Fruit fly (Drosophila melanogaster) whole organism, prepupa: ENCODE measurements around the gene Hydr2.

Experiments
- Blimp-1 ChIP-seq: fragments of 200-800 bp; sonication (Bioruptor generic); optimal IDR thresholded peaks from 3 replicates; lab custom pipeline; 2017; ENCODE audit warnings: missing biosample characterization, missing genetic modification characterization, mild to moderate bottlenecking, moderate library complexity, missing genetic modification reagents
- CG31627 ChIP-seq: fragments of 200-800 bp; sonication (Bioruptor generic); optimal IDR thresholded peaks from 3 replicates; lab custom pipeline; 2016; ENCODE audit warnings: missing biosample characterization, missing genetic modification characterization
- CG4318 ChIP-seq: fragments of 200-800 bp; sonication (Bioruptor generic); optimal IDR thresholded peaks from 3 replicates; lab custom pipeline; 2017; ENCODE audit warnings: missing biosample characterization, mild to moderate bottlenecking, missing genetic modification characterization
- CG6276 ChIP-seq: fragments of 200-800 bp; sonication (Bioruptor generic); optimal IDR thresholded peaks from 2 replicates; lab custom pipeline; 2017; ENCODE audit warnings: missing biosample characterization, mild to moderate bottlenecking, missing genetic modification characterization
- CG6792 ChIP-seq: fragments of 200-800 bp; sonication (Bioruptor generic); optimal IDR thresholded peaks from 3 replicates; lab custom pipeline; 2016; ENCODE audit warnings: missing biosample characterization, missing genetic modification characterization
- Eip75B ChIP-seq: fragments of 200-800 bp; sonication (Bioruptor generic); optimal IDR thresholded peaks from 3 replicates; lab custom pipeline; 2016; ENCODE audit warnings: missing biosample characterization, missing genetic modification characterization
- Eip93F ChIP-seq: fragments of 200-800 bp; sonication (Bioruptor generic); optimal IDR thresholded peaks from 2 replicates; lab custom pipeline; 2016; ENCODE audit warnings: missing biosample characterization, mild to moderate bottlenecking, missing genetic modification characterization
- Ets96B ChIP-seq: fragments of 200-800 bp; optimal IDR thresholded peaks from 2 replicates; lab custom pipeline; 2019; ENCODE audit warnings: missing biosample characterization, mild to moderate bottlenecking, missing genetic modification characterization, moderate library complexity
- Gug ChIP-seq: fragments of 200-800 bp; sonication (Bioruptor generic); IDR thresholded peaks from 2 replicates; pipeline ENCODE4 v1.3.6; 2022; ENCODE audit warnings: missing biosample characterization, missing genetic modification characterization
- Hr38 ChIP-seq: sonication (Bioruptor generic); optimal IDR thresholded peaks from 2 replicates; lab custom pipeline; 2016; ENCODE audit warnings: missing biosample characterization, missing genetic modification characterization
- OdsH ChIP-seq: fragments of 200-800 bp; sonication (Bioruptor generic); optimal IDR thresholded peaks from 3 replicates; lab custom pipeline; 2016; ENCODE audit warnings: missing biosample characterization, missing genetic modification characterization
- fd85E ChIP-seq: fragments of 200-800 bp; sonication (Bioruptor generic); optimal IDR thresholded peaks from 3 replicates; lab custom pipeline; 2016; ENCODE audit warnings: missing biosample characterization, missing genetic modification characterization
- fkh ChIP-seq: fragments of 200-800 bp; sonication (Bioruptor generic); optimal IDR thresholded peaks from 3 replicates; lab custom pipeline; 2017; ENCODE audit warnings: missing biosample characterization, mild to moderate bottlenecking, missing genetic modification characterization, moderate library complexity
- vri ChIP-seq: fragments of 200-800 bp; sonication (Bioruptor generic); optimal IDR thresholded peaks from 3 replicates; lab custom pipeline; 2016; ENCODE audit warnings: missing biosample characterization, mild to moderate bottlenecking, missing genetic modification characterization

DNA sequence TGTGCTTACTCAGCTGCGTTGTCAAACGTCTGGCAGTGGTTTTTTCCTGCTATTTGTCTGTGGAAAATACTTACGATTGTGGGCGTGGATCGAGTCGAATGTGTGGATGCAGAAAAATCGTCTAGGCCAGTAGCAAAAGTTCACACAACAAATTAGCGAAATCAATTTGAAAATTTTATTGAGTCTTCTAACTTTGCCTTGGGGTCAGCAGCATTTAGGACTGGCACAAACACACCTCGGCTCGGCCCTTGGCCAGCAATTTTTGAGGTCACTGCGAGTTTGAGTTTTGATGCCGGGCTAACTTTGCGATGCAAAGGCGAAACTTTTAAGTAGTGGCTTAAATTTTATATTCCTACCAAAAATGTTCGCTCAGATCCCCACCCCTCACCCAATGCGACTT, 37.0 kb downstream of the Hydr2 start, which contains the start of gene CG34393:
- TF ChIP-seq OdsH (no peak), Eip75B (GFP tag; lab: Kevin White, UChicago) (no peak), vri (GFP tag; lab: Kevin White, UChicago) (no peak), Gug (GFP tag; lab: Robert Waterston, UW) (no peak), Eip93F (GFP tag; lab: Kevin White, UChicago) (no peak), CG6792 (no peak), Blimp-1 (GFP tag; lab: Kevin White, UChicago) (no peak), fd85E (no peak), Ets96B (tag; lab: Kevin White, UChicago) (no peak), CG31627 (GFP tag; lab: Kevin White, UChicago) (no peak), fkh (GFP tag; lab: Kevin White, UChicago) (no peak), CG6276 (GFP tag; lab: Kevin White, UChicago) (no peak), CG4318 (GFP tag; lab: Kevin White, UChicago) (no peak), Hr38 (GFP tag; lab: Kevin White, UChicago) (no peak)
